Worm (Caenorhabditis elegans): ENCODE measurements around the gene pfd-5.

The pfd-5 gene

DNA sequence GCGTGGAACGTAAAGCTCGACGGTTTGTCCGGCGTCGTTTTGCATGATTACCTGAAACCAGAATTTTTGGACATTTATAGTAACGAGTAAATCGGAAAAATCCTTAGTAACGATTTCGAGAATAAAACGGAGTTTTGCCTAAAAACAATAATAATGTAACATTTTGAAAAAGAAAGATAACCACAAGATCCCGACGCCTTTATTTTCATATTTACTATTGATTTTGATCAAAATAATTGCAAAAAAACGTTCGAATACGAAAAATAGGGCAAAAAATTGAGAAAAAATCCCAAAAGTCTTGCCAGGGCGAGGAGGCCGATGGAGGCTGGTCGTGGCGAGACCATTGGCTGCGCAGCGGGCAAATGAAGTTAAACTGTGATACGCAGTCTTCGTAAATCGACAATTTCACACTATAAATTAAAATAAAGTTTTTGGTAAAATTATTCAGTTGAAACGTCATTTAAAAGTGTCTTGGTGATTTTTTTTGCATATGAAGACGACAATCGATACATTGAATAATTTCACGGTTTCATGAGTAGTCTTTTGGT is 9.0 kb downstream of the pfd-5 start, which contains the start of gene rps-21:
Gene rps-21, minus strand, starts transcription at position 51 of the 548 bp plus-strand sequence.
- TF ChIP-seq T22C8.4 (GFP tag; IDR thresholded peaks at IDR 0.05) (no peak), cog-1 (tag; optimal IDR thresholded peaks at IDR 0.05) (peak; percentile 34), tab-1 (GFP tag; IDR thresholded peaks at IDR 0.05) (no peak), ztf-23 (GFP tag; IDR thresholded peaks at IDR 0.05) (peak; percentile 55; the same call in 1 of the 2 replicates), flt-1 (GFP tag; IDR thresholded peaks at IDR 0.05) (0 out of 2 replicates have a peak, but pooled peaks have one; percentile 4), ztf-29 (GFP tag; IDR thresholded peaks at IDR 0.05) (no peak), klf-2 (GFP tag; conservative IDR thresholded peaks at IDR 0.05) (no peak)

DNA sequence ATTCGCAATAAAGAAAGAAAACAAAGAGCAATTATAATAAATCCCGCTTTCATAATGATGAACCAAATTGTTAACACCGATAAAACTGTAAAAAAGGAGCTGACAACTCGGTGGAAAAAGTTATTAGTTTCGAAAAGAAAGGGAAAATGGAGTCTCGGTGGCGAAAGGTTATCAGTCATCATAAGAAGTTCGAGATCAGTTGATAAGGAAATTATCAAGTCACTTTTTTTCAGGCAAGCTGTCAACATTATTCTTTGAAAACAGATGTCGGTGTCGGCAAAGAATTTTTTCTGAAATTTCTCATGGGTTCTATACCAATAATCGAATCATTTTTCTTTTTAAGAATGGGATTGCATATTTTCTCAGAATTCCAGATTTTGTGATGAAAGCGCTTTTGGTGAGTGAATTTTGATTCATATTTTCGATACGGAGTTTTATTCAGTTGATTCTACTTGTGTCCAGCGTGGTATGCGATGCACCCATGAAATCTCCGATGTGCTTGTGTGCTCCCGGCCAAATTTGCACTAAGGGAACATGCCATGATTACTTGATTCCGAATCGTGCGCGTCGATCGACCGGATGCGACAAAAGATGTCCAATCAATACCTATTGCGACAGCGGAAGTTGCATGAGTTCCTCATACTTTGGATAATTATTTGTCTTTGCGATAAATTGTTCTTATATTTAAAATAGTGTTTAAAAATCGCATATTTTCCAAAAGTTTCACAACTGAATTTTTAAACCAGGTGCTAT is 10.2 kb downstream of the pfd-5 start, which contains the start of the genes F37C12.21 and F37C12.10:
Gene F37C12.21, plus strand, starts transcription at position 58 of the 753 bp plus-strand sequence.
Gene F37C12.10, minus strand, starts transcription at position 85 of the 753 bp plus-strand sequence.
- TF ChIP-seq flt-1 (GFP tag; IDR thresholded peaks at IDR 0.05): no peak

DNA sequence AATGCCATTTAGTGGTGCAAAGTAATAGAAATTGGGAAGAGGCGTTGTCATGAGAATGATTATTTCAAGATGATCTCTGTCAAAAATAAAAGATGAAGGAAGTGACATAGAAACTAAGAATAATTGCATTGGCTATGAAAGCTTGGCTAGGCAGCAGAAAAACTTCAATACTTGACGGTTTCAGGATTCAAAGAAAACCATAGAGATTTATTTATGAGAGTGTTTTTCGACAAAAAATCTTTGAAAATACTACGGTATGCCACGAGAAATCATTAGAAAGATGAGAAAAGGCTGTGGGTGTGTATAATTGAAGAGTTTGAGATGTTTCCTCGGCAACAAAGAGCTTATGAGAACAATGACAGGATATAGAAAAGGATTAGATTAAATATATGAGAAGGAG is 13.2 kb downstream of the pfd-5 start, which contains the start of gene F37C12.14:
Gene F37C12.14, minus strand, starts transcription at position 101 of the 400 bp plus-strand sequence.
- TF ChIP-seq tab-1 (GFP tag; IDR thresholded peaks at IDR 0.05) (no peak), ztf-23 (GFP tag; IDR thresholded peaks at IDR 0.05) (no peak), T22C8.4 (GFP tag; IDR thresholded peaks at IDR 0.05) (no peak), med-1 (GFP tag; optimal IDR thresholded peaks at IDR 0.05; ENCODE audit: insufficient read depth) (no peak), klf-2 (GFP tag; conservative IDR thresholded peaks at IDR 0.05) (no peak), flt-1 (GFP tag; IDR thresholded peaks at IDR 0.05) (no peak), ref-1 (GFP tag; conservative IDR thresholded peaks at IDR 0.05) (no peak), ztf-29 (GFP tag; IDR thresholded peaks at IDR 0.05) (no peak), cog-1 (tag; optimal IDR thresholded peaks at IDR 0.05) (no peak)

DNA sequence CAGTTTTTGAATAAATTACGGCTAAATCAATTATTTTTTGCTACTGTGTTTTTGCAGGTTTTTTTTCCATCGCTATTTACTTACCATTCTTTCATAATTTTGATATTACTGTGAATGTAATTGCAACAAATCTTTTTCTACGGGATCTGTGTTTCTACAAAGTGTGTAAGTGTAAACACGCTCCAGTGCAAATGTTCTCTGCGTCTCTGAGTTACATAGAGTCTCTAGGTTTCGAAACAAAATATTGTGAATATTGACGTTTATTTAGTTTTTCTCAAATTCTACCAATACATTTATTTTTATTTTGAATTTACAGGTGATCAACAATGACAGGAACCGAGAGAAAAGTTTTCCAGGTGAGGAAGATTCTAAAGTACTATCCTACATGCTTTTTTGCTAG is 14.7 kb downstream of the pfd-5 start, which contains the start of gene yju-2:
Gene yju-2, plus strand, starts transcription at position 315 of the 400 bp plus-strand sequence.
- TF ChIP-seq T22C8.4 (GFP tag; IDR thresholded peaks at IDR 0.05): no peak
- no peak for TF ChIP-seq cog-1 (tag; optimal IDR thresholded peaks at IDR 0.05)
- TF ChIP-seq klf-2 (GFP tag; conservative IDR thresholded peaks at IDR 0.05): no peak
- TF ChIP-seq tab-1 (GFP tag; IDR thresholded peaks at IDR 0.05): no peak
- TF ChIP-seq ref-1 (GFP tag; conservative IDR thresholded peaks at IDR 0.05): no peak
- no peak for TF ChIP-seq ztf-29 (GFP tag; IDR thresholded peaks at IDR 0.05)
- no peak for TF ChIP-seq ztf-23 (GFP tag; IDR thresholded peaks at IDR 0.05)
- TF ChIP-seq flt-1 (GFP tag; IDR thresholded peaks at IDR 0.05): no peak
- no peak for TF ChIP-seq med-1 (GFP tag; optimal IDR thresholded peaks at IDR 0.05; ENCODE audit: insufficient read depth)

- TF ChIP-seq flt-1 (GFP tag; IDR thresholded peaks at IDR 0.05) (0 out of 2 replicates have a peak, but pooled peaks have one; percentile 18), klf-2 (GFP tag; conservative IDR thresholded peaks at IDR 0.05) (no peak)
Measured at ce11 chrIII:7181822-7182221, 16.9 kb downstream of the pfd-5 start, which contains the start of gene epg-4. TSS of gene epg-4 (plus strand) at chrIII:7182167.

- TF ChIP-seq T22C8.4 (GFP tag; IDR thresholded peaks at IDR 0.05): no peak
- TF ChIP-seq flt-1 (GFP tag; IDR thresholded peaks at IDR 0.05): no peak
- no peak for TF ChIP-seq klf-2 (GFP tag; conservative IDR thresholded peaks at IDR 0.05)
- no peak for TF ChIP-seq ztf-23 (GFP tag; IDR thresholded peaks at IDR 0.05)
- TF ChIP-seq ztf-29 (GFP tag; IDR thresholded peaks at IDR 0.05): no peak
- no peak for TF ChIP-seq med-1 (GFP tag; optimal IDR thresholded peaks at IDR 0.05; ENCODE audit: insufficient read depth)
- TF ChIP-seq cog-1 (tag; optimal IDR thresholded peaks at IDR 0.05): no peak
- no peak for TF ChIP-seq ref-1 (GFP tag; conservative IDR thresholded peaks at IDR 0.05)
- TF ChIP-seq tab-1 (GFP tag; IDR thresholded peaks at IDR 0.05): no peak
Measured at ce11 chrIII:7180613-7181012, 18.1 kb downstream of the pfd-5 start, which contains the start of gene ndab-2. TSS of gene ndab-2 (plus strand) at chrIII:7180752.

DNA sequence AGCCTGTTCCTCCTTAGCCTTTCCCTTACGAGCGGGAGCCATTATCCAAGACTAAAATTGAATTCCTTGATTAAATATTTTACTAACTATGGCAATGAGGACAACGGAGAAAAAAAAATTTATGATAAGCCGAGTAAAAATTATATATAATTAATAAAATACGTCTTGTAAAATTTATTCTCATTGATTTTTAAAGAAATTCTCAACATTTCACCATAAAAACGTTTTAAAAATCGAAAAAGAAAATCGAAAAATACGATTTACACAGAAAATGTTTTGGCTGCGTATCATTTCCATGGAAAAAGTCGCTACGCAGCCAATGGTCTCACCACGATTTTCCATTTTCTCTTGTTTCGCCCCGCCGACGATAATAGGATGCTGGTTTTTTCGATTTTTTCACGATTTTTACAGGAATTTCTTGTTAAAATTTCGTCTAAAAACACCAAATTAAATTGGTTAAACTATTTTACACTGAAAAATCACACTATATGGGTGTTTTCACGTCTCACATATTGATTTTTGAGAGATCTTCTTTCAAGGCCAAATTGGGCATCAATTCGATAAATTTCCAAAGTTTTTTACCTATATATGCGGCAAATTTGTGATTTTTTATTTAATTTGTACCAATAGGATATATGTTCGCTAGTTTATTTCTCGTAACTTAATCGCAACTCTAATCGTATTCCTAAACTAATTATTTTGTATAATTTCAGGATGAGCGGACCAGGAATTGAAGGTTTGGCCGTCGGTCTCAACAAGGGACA is 19.0 kb downstream of the pfd-5 start, which contains the start of the genes rps-14 and rpl-36:
Gene rps-14, minus strand, starts transcription at position 51 of the 764 bp plus-strand sequence.
Gene rpl-36, plus strand, starts transcription at position 714 of the 764 bp plus-strand sequence.
- no peak for TF ChIP-seq tab-1 (GFP tag; IDR thresholded peaks at IDR 0.05)
- TF ChIP-seq klf-2 (GFP tag; conservative IDR thresholded peaks at IDR 0.05): no peak
- TF ChIP-seq med-1 (GFP tag; optimal IDR thresholded peaks at IDR 0.05; ENCODE audit: insufficient read depth): no peak
- TF ChIP-seq ztf-29 (GFP tag; IDR thresholded peaks at IDR 0.05): no peak
- no peak for TF ChIP-seq T22C8.4 (GFP tag; IDR thresholded peaks at IDR 0.05)
- peak; percentile 79 for TF ChIP-seq ztf-23 (GFP tag; IDR thresholded peaks at IDR 0.05)
- peak; percentile 76 for TF ChIP-seq cog-1 (tag; optimal IDR thresholded peaks at IDR 0.05)
- no peak for TF ChIP-seq ref-1 (GFP tag; conservative IDR thresholded peaks at IDR 0.05)
- no peak for TF ChIP-seq flt-1 (GFP tag; IDR thresholded peaks at IDR 0.05)

DNA sequence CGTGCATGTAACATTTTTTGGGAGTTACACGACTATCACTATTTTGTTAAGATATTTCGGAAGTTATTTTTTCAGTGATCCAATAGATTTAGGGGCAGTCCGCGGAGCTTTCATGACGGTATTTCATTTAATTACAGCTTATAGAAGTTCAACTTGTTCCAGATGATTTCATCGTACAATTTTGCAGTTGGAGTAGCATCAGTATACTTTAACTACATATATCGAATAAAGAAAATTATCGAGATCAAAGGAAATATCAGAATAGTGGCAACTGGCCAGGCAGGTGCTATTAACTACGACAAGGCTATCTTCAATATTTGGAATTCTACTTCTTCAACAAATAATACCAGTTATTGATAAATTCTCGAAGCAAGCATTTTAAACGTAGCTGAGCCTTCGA is 20.2 kb downstream of the pfd-5 start:
- no peak for TF ChIP-seq ztf-23 (GFP tag; IDR thresholded peaks at IDR 0.05)
- no peak for TF ChIP-seq flt-1 (GFP tag; IDR thresholded peaks at IDR 0.05)
- no peak for TF ChIP-seq ref-1 (GFP tag; conservative IDR thresholded peaks at IDR 0.05)
- TF ChIP-seq med-1 (GFP tag; optimal IDR thresholded peaks at IDR 0.05; ENCODE audit: insufficient read depth): no peak
- TF ChIP-seq tab-1 (GFP tag; IDR thresholded peaks at IDR 0.05): no peak
- no peak for TF ChIP-seq cog-1 (tag; optimal IDR thresholded peaks at IDR 0.05)
- no peak for TF ChIP-seq T22C8.4 (GFP tag; IDR thresholded peaks at IDR 0.05)
- TF ChIP-seq ztf-29 (GFP tag; IDR thresholded peaks at IDR 0.05): no peak
- no peak for TF ChIP-seq klf-2 (GFP tag; conservative IDR thresholded peaks at IDR 0.05)

DNA sequence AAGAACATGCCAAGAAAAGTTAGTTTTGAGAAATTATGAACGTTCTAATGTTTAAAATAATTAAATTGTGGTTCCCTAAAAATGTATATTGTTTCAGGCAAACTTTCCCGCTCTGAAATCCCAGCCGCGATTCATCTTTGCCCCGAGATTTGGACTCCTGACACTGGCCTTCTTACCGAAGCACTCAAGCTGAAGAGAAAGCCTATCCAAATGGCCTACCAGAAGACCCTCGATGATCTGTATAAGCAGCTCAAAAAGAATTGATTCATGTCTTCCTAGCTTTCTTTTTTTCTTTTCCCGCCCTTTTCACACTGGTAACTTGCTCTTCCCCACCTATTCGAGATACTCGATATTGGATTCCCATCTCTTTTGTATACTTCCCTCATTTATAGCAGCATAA is 28.6 kb downstream of the pfd-5 start:
- no peak for TF ChIP-seq med-1 (GFP tag; optimal IDR thresholded peaks at IDR 0.05; ENCODE audit: insufficient read depth)
- TF ChIP-seq klf-2 (GFP tag; conservative IDR thresholded peaks at IDR 0.05): no peak
- TF ChIP-seq T22C8.4 (GFP tag; IDR thresholded peaks at IDR 0.05): no peak
- TF ChIP-seq cog-1 (tag; optimal IDR thresholded peaks at IDR 0.05): no peak
- no peak for TF ChIP-seq ztf-29 (GFP tag; IDR thresholded peaks at IDR 0.05)
- TF ChIP-seq ref-1 (GFP tag; conservative IDR thresholded peaks at IDR 0.05): no peak
- no peak for TF ChIP-seq ztf-23 (GFP tag; IDR thresholded peaks at IDR 0.05)
- no peak for TF ChIP-seq tab-1 (GFP tag; IDR thresholded peaks at IDR 0.05)
- TF ChIP-seq flt-1 (GFP tag; IDR thresholded peaks at IDR 0.05): no peak

All from whole organism, midembryonic.